Worm (Caenorhabditis elegans) whole organism, L1 larva: ENCODE data around the gene nop-1.
A peak's percentile ranks its signal among the peaks of the same experiment; 100 is the strongest.

Experiments used
- aly-2 ChIP-seq: fragments of 150-350 bp; optimal IDR thresholded peaks from 2 replicates; lab custom pipeline; 2014; ENCODE audit warnings: missing biosample characterization, missing genetic modification characterization
- ama-1 ChIP-seq: fragments of 150-350 bp; optimal IDR thresholded peaks from 2 replicates; lab custom pipeline; 2014
- egl-27 ChIP-seq, 2 experiments: fragments of 150-350 bp in 1 of 2; sonication (generic microtip); optimal IDR thresholded peaks; 3 replicates each; lab custom pipeline; 2017 to 2018; ENCODE audit warnings: missing biosample characterization in 2 of 2, missing genetic modification characterization in 2 of 2, missing genetic modification reagents in 2 of 2
- lin-15B ChIP-seq: fragments of 150-350 bp; sonication (generic microtip); optimal IDR thresholded peaks from 3 replicates; lab custom pipeline; 2014; ENCODE audit warnings: missing biosample characterization, missing genetic modification characterization
- lin-39 ChIP-seq: fragments of 150-350 bp; optimal IDR thresholded peaks from 2 replicates; lab custom pipeline; 2014; ENCODE audit warnings: missing biosample characterization, missing genetic modification reagents, missing genetic modification characterization
- lir-3 ChIP-seq: sonication (generic microtip); optimal IDR thresholded peaks from 2 replicates; lab custom pipeline; 2016; ENCODE audit warnings: mild to moderate bottlenecking, missing genetic modification characterization, moderate library complexity, missing compliant biosample characterization; ENCODE audit not compliant: poor library complexity
- mep-1 ChIP-seq: fragments of 150-350 bp; optimal IDR thresholded peaks from 2 replicates; lab custom pipeline; 2014; ENCODE audit warnings: missing biosample characterization, missing genetic modification characterization
- nhr-12 ChIP-seq: sonication (generic microtip); optimal IDR thresholded peaks from 2 replicates; lab custom pipeline; 2017; ENCODE audit warnings: missing biosample characterization, missing genetic modification characterization
- nhr-20 ChIP-seq: sonication (generic microtip); optimal IDR thresholded peaks from 2 replicates; lab custom pipeline; 2016; ENCODE audit warnings: mild to moderate bottlenecking, missing genetic modification characterization, missing compliant biosample characterization
- nhr-28 ChIP-seq: fragments of 150-350 bp; optimal IDR thresholded peaks from 2 replicates; lab custom pipeline; 2014; ENCODE audit warnings: missing biosample characterization, missing genetic modification characterization
- snpc-4 ChIP-seq: fragments of 150-350 bp; optimal IDR thresholded peaks from 2 replicates; lab custom pipeline; 2014; ENCODE audit warnings: missing biosample characterization, missing genetic modification characterization
- tlp-1 ChIP-seq: fragments of 150-350 bp; optimal IDR thresholded peaks from 2 replicates; lab custom pipeline; 2014; ENCODE audit warnings: missing biosample characterization, missing genetic modification characterization

DNA sequence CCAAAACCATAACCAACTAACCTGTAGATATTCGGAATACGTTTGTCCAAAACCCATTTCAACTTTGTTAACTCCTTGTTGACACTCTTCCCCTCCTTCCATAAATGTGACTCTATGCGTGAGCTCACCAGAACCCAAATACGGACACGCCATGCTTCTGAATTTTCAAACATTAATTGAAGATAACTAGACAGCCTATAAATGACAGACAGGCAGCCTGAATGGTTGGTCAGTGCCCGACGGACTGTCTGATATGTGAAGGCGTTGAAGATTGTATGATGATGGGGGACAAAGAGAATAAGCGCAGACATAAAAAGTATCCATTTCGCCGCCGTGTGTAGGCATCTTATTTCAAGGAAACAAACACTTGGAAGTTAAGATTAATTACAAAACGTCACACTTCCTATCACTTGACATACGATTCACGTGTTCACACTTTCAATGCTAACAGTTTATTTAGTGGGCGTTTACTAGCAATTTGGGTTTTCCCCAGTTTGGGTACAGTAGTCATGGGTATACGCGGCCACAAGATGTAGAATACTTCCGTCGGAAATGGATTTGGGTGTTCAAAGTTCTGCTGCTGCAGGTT is 38.6 kb upstream of the nop-1 start, which contains the start of the genes tdo-2 and C28H8.2:
- TF ChIP-seq ama-1 (no peak), egl-27 (tag; optimal IDR thresholded peaks at IDR 0.05; lab: Kevin White, UChicago) (no peak), lin-39 (tag; lab: Kevin White, UChicago) (no peak), nhr-28 (tag; lab: Kevin White, UChicago) (no peak), aly-2 (tag; lab: Kevin White, UChicago) (no peak), mep-1 (tag; lab: Kevin White, UChicago) (peak; percentile 48), snpc-4 (tag; lab: Kevin White, UChicago) (no peak), lin-15B (tag; lab: Kevin White, UChicago) (no peak), nhr-20 (tag; lab: Kevin White, UChicago) (peak; percentile 91), lir-3 (tag; lab: Kevin White, UChicago) (peak; percentile 22), nhr-12 (tag; lab: Kevin White, UChicago) (no peak), tlp-1 (tag; lab: Kevin White, UChicago) (no peak)
